Fruit fly (Drosophila melanogaster) whole organism, embryonic: ENCODE data around the gene CG6569.

Experiments used
- Adf1 ChIP-seq: fragments of 200-800 bp; sonication (Bioruptor generic); IDR thresholded peaks from 2 replicates; pipeline ENCODE4 v1.3.6; 2022; ENCODE audit warnings: missing biosample characterization, missing genetic modification characterization
- Asciz ChIP-seq: fragments of 200-800 bp; sonication (Bioruptor generic); optimal IDR thresholded peaks from 2 replicates; lab custom pipeline; 2017; ENCODE audit warnings: missing biosample characterization, mild to moderate bottlenecking, missing genetic modification characterization, missing genetic modification reagents
- Atf3 ChIP-seq: fragments of 200-800 bp; sonication (Bioruptor generic); optimal IDR thresholded peaks from 3 replicates; lab custom pipeline; 2016; ENCODE audit warnings: missing biosample characterization, missing genetic modification characterization
- BEAF-32 ChIP-seq: fragments of 200-800 bp; sonication (Bioruptor generic); optimal IDR thresholded peaks from 3 replicates; lab custom pipeline; 2017; ENCODE audit warnings: missing biosample characterization, missing genetic modification characterization, mild to moderate bottlenecking, moderate library complexity, missing genetic modification reagents
- CG10209 ChIP-seq: fragments of 200-800 bp; sonication (Bioruptor generic); optimal IDR thresholded peaks from 3 replicates; lab custom pipeline; 2017; ENCODE audit warnings: missing biosample characterization, mild to moderate bottlenecking, missing genetic modification characterization, missing genetic modification reagents
- CG10565 ChIP-seq: fragments of 200-800 bp; sonication (Bioruptor generic); optimal IDR thresholded peaks from 3 replicates; lab custom pipeline; 2016; ENCODE audit warnings: missing biosample characterization, mild to moderate bottlenecking, missing genetic modification characterization
- CG10979 ChIP-seq: fragments of 200-800 bp; sonication (Bioruptor generic); optimal IDR thresholded peaks from 2 replicates; lab custom pipeline; 2018; ENCODE audit warnings: missing biosample characterization, mild to moderate bottlenecking, missing genetic modification characterization, moderate library complexity
- CG13424 ChIP-seq: fragments of 200-800 bp; sonication (Bioruptor generic); optimal IDR thresholded peaks from 2 replicates; lab custom pipeline; 2019; ENCODE audit warnings: missing biosample characterization, mild to moderate bottlenecking, missing genetic modification characterization, moderate library complexity
- CG14441 ChIP-seq: fragments of 200-800 bp; sonication (Bioruptor generic); IDR thresholded peaks from 2 replicates; pipeline ENCODE4 v1.3.6; 2022; ENCODE audit warnings: missing biosample characterization, missing genetic modification characterization
- CG14860 ChIP-seq: fragments of 200-800 bp; sonication (Bioruptor generic); IDR thresholded peaks from 3 replicates; pipeline ENCODE4 v1.3.6; 2022; ENCODE audit warnings: missing biosample characterization, missing genetic modification characterization; ENCODE audit not compliant: partially characterized antibody
- CG17359 ChIP-seq: fragments of 200-800 bp; sonication (Bioruptor generic); optimal IDR thresholded peaks from 3 replicates; lab custom pipeline; 2018; ENCODE audit warnings: missing biosample characterization, mild to moderate bottlenecking, missing genetic modification characterization, moderate library complexity
- CG17802 ChIP-seq: fragments of 200-800 bp; sonication (Bioruptor generic); optimal IDR thresholded peaks from 2 replicates; lab custom pipeline; 2018; ENCODE audit warnings: missing biosample characterization, mild to moderate bottlenecking, missing genetic modification characterization, moderate library complexity
- CG1832 ChIP-seq: fragments of 200-800 bp; sonication (Bioruptor generic); optimal IDR thresholded peaks from 2 replicates; lab custom pipeline; 2017; ENCODE audit warnings: missing biosample characterization, mild to moderate bottlenecking, missing genetic modification characterization, inconsistent platforms
- CG2129 ChIP-seq: fragments of 200-800 bp; sonication (Bioruptor generic); IDR thresholded peaks from 2 replicates; pipeline ENCODE4 v1.3.6; 2022; ENCODE audit warnings: missing biosample characterization, missing genetic modification characterization; ENCODE audit not compliant: partially characterized antibody
- CG30403 ChIP-seq: fragments of 200-800 bp; sonication (Bioruptor generic); optimal IDR thresholded peaks from 3 replicates; lab custom pipeline; 2016; ENCODE audit warnings: missing biosample characterization, missing genetic modification characterization
- CG31365 ChIP-seq: fragments of 200-800 bp; sonication (Bioruptor generic); optimal IDR thresholded peaks from 2 replicates; lab custom pipeline; 2018; ENCODE audit warnings: missing biosample characterization, mild to moderate bottlenecking, missing genetic modification characterization
- CG32532 ChIP-seq: fragments of 200-800 bp; sonication (Bioruptor generic); IDR thresholded peaks from 2 replicates; pipeline ENCODE4 v1.3.6; 2022; ENCODE audit warnings: missing biosample characterization, missing genetic modification characterization
- CG3407 ChIP-seq: fragments of 200-800 bp; sonication (Bioruptor generic); optimal IDR thresholded peaks from 2 replicates; lab custom pipeline; 2018; ENCODE audit warnings: missing biosample characterization, mild to moderate bottlenecking, missing genetic modification characterization
- CG4328 ChIP-seq: fragments of 200-800 bp; sonication (Bioruptor generic); optimal IDR thresholded peaks from 3 replicates; lab custom pipeline; 2017; ENCODE audit warnings: missing biosample characterization, missing genetic modification reagents, missing genetic modification characterization
- CG4360 ChIP-seq: fragments of 200-800 bp; sonication (Bioruptor generic); IDR thresholded peaks from 2 replicates; pipeline ENCODE4 v1.3.6; 2022; ENCODE audit warnings: missing biosample characterization, missing genetic modification characterization
- CG4424 ChIP-seq: fragments of 200-800 bp; sonication (Bioruptor generic); optimal IDR thresholded peaks from 3 replicates; lab custom pipeline; 2016; ENCODE audit warnings: missing biosample characterization, missing genetic modification characterization
- CG4617 ChIP-seq: fragments of 200-800 bp; sonication (Bioruptor generic); optimal IDR thresholded peaks from 3 replicates; lab custom pipeline; 2016; ENCODE audit warnings: missing biosample characterization, missing genetic modification characterization, borderline replicate concordance
- CG4730 ChIP-seq: fragments of 200-800 bp; sonication (Bioruptor generic); IDR thresholded peaks from 2 replicates; pipeline ENCODE4 v1.3.6; 2022; ENCODE audit warnings: missing biosample characterization, missing genetic modification characterization
- CG6175 ChIP-seq: fragments of 200-800 bp; sonication (Bioruptor generic); IDR thresholded peaks from 3 replicates; pipeline ENCODE4 v1.3.6; 2022; ENCODE audit warnings: missing biosample characterization, missing genetic modification characterization
- CG6854 ChIP-seq: fragments of 200-800 bp; sonication (Bioruptor generic); optimal IDR thresholded peaks from 3 replicates; lab custom pipeline; 2017; ENCODE audit warnings: missing biosample characterization, mild to moderate bottlenecking, missing genetic modification characterization
- CG7556 ChIP-seq: fragments of 200-800 bp; sonication (Bioruptor generic); optimal IDR thresholded peaks from 2 replicates; lab custom pipeline; 2017; ENCODE audit warnings: missing biosample characterization, mild to moderate bottlenecking, missing genetic modification characterization
- CG7987 ChIP-seq: fragments of 200-800 bp; sonication (Bioruptor generic); optimal IDR thresholded peaks from 2 replicates; lab custom pipeline; 2018; ENCODE audit warnings: missing biosample characterization, mild to moderate bottlenecking, missing genetic modification characterization, moderate library complexity
- Doc2 ChIP-seq: fragments of 200-800 bp; sonication (Bioruptor generic); IDR thresholded peaks from 2 replicates; pipeline ENCODE4 v1.3.6; 2022; ENCODE audit warnings: missing biosample characterization, missing genetic modification characterization
- Ets97D ChIP-seq: fragments of 200-800 bp; sonication (Bioruptor generic); optimal IDR thresholded peaks from 3 replicates; lab custom pipeline; 2016; ENCODE audit warnings: missing biosample characterization, missing genetic modification characterization
- GATAe ChIP-seq: fragments of 200-800 bp; sonication (Bioruptor generic); conservative IDR thresholded peaks from 2 replicates; pipeline ENCODE4 v1.3.6; 2022; ENCODE audit warnings: missing biosample characterization, missing genetic modification characterization
- HHEX ChIP-seq: fragments of 200-800 bp; sonication (Bioruptor generic); optimal IDR thresholded peaks from 3 replicates; lab custom pipeline; 2017; ENCODE audit warnings: missing biosample characterization, mild to moderate bottlenecking, missing genetic modification characterization, missing genetic modification reagents
- Hmr ChIP-seq: fragments of 200-800 bp; sonication (Bioruptor generic); optimal IDR thresholded peaks from 3 replicates; lab custom pipeline; 2017; ENCODE audit warnings: mild to moderate bottlenecking, missing biosample characterization, missing genetic modification reagents, missing genetic modification characterization
- Med ChIP-seq: fragments of 200-800 bp; sonication (Bioruptor generic); peaks from one replicate; lab custom pipeline; 2016; ENCODE audit warnings: missing biosample characterization, missing genetic modification characterization, mild to moderate bottlenecking, inconsistent platforms, moderate library complexity
- PHDP ChIP-seq: fragments of 200-800 bp; sonication (Bioruptor generic); optimal IDR thresholded peaks from 3 replicates; lab custom pipeline; 2018; ENCODE audit warnings: missing biosample characterization, mild to moderate bottlenecking, missing genetic modification characterization, moderate library complexity
- Pdp1 ChIP-seq, 2 experiments: fragments of 200-800 bp; sonication (Bioruptor generic); optimal IDR thresholded peaks; 3 replicates each; lab custom pipeline; 2016; ENCODE audit warnings: missing biosample characterization in 2 of 2, missing genetic modification characterization in 2 of 2, mild to moderate bottlenecking in 1 of 2, moderate library complexity in 1 of 2
- Xrp1 ChIP-seq: fragments of 200-800 bp; sonication (Bioruptor generic); IDR thresholded peaks from 2 replicates; pipeline ENCODE4 v1.3.6; 2022; ENCODE audit warnings: missing biosample characterization, missing genetic modification characterization
- ara ChIP-seq: fragments of 200-800 bp; sonication (Bioruptor generic); IDR thresholded peaks from 2 replicates; pipeline ENCODE4 v1.3.6; 2022; ENCODE audit warnings: missing biosample characterization, missing genetic modification characterization
- br ChIP-seq: fragments of >200 bp; optimal IDR thresholded peaks from 2 replicates; lab custom pipeline; 2017
- chif ChIP-seq, 2 experiments: fragments of 200-800 bp; sonication (Bioruptor generic); optimal IDR thresholded peaks; 3 replicates each; lab custom pipeline; 2016; ENCODE audit warnings: missing biosample characterization in 2 of 2, missing genetic modification characterization in 2 of 2
- fd102C ChIP-seq: fragments of 200-800 bp; sonication (Bioruptor generic); optimal IDR thresholded peaks from 2 replicates; lab custom pipeline; 2018; ENCODE audit warnings: missing biosample characterization, mild to moderate bottlenecking, missing genetic modification characterization, moderate library complexity
- gem ChIP-seq: fragments of 200-800 bp; sonication (Bioruptor generic); optimal IDR thresholded peaks from 2 replicates; lab custom pipeline; 2019; ENCODE audit warnings: missing biosample characterization, mild to moderate bottlenecking, missing genetic modification characterization, moderate library complexity
- ind ChIP-seq: fragments of 200-800 bp; sonication (Bioruptor generic); optimal IDR thresholded peaks from 3 replicates; lab custom pipeline; 2016; ENCODE audit warnings: missing biosample characterization, missing genetic modification characterization
- inv ChIP-seq: fragments of 200-800 bp; sonication (Bioruptor generic); IDR thresholded peaks from 2 replicates; pipeline ENCODE4 v1.3.6; 2022; ENCODE audit warnings: missing biosample characterization, missing genetic modification characterization; ENCODE audit not compliant: partially characterized antibody
- jigr1 ChIP-seq: fragments of 200-800 bp; sonication (Bioruptor generic); IDR thresholded peaks from 3 replicates; pipeline ENCODE4 v1.3.6; 2022; ENCODE audit warnings: missing biosample characterization, missing genetic modification characterization
- salm ChIP-seq: fragments of 200-800 bp; sonication (Bioruptor generic); optimal IDR thresholded peaks from 2 replicates; lab custom pipeline; 2018; ENCODE audit warnings: missing biosample characterization, mild to moderate bottlenecking, missing genetic modification characterization
- schlank ChIP-seq: fragments of 200-800 bp; sonication (Bioruptor generic); optimal IDR thresholded peaks from 2 replicates; lab custom pipeline; 2018; ENCODE audit warnings: missing biosample characterization, mild to moderate bottlenecking, missing genetic modification characterization
- sqz ChIP-seq: fragments of 200-800 bp; sonication (Bioruptor generic); optimal IDR thresholded peaks from 3 replicates; lab custom pipeline; 2018; ENCODE audit warnings: missing biosample characterization, mild to moderate bottlenecking, missing genetic modification characterization
- unc-4 ChIP-seq: fragments of 200-800 bp; sonication (Bioruptor generic); IDR thresholded peaks from 2 replicates; pipeline ENCODE4 v1.3.6; 2022; ENCODE audit warnings: missing biosample characterization, missing genetic modification characterization; ENCODE audit not compliant: partially characterized antibody

CG6569 gene

DNA sequence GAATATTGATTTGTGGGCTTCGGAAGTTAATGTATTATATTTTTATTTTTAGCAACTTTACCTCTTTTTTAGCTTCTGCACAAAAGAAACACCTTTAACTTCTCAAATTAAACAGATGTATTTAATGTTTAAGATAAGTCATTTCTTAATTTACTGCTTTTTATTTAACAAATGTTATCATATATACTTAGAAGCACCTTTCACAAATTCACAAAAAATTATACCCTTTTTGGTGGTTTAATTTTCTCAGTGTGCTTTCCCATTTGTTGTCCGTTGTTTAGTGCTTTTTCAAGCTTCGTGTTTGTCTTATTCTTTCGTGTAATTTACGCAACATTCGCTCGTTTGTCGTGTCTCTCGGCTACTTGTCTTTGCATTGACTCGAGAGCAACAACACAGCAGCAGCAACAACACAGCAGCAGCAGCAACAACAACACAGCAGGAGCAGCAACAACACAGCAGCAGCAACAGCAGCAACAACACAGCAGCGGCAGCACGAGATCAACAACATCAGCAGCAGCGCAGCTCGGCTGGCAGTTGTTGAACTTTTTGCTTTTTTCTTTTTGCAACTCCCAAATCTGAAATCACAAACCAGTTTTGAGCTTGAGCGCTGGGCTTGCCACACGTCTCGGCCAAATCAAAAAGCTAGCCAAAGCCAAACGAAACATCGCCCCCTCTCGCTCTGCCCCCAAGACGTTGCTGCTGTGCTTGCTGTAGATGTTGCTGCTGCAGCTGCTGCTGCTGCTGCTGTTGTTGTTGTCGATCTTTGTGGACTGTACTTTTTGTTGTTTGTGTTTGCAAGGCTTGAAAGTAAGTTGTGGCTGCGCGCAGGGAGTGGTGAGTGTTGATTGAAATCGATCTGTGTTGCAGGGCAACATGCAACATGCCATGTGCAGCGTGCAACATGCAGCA, 30.4 kb downstream of the CG6569 start (continued):
- TF ChIP-seq CG30403 (peak; percentile 10), Pdp1 (GFP tag; optimal IDR thresholded peaks at IDR 0.05; lab: Kevin White, UChicago) (no peak), CG31365 (tag; lab: Kevin White, UChicago) (no peak), CG4360 (GFP tag; lab: Robert Waterston, UW) (peak; percentile 93), CG4730 (no peak), CG14860 (GFP tag; lab: Robert Waterston, UW) (no peak), CG6175 (GFP tag; lab: Robert Waterston, UW) (peak; percentile 88), Adf1 (GFP tag; lab: Robert Waterston, UW) (peak; percentile 56), br (no peak), CG7556 (GFP tag; lab: Kevin White, UChicago) (peak; percentile 29), CG14441 (GFP tag; lab: Robert Waterston, UW) (peak; percentile 67), Ets97D (no peak), GATAe (GFP tag; lab: Robert Waterston, UW) (no peak), Xrp1 (no peak), CG2129 (no peak), CG7987 (GFP tag; lab: Kevin White, UChicago) (no peak), HHEX (GFP tag; lab: Kevin White, UChicago) (peak; percentile 33), CG17802 (no peak), CG10979 (tag; lab: Kevin White, UChicago) (peak; percentile 48), CG4328 (GFP tag; lab: Kevin White, UChicago) (no peak), ind (GFP tag; lab: Kevin White, UChicago) (peak; percentile 50), CG13424 (tag; lab: Kevin White, UChicago) (no peak), Doc2 (GFP tag; lab: Robert Waterston, UW) (no peak), CG1832 (no peak), CG10565 (GFP tag; lab: Kevin White, UChicago) (no peak), inv (GFP tag; lab: Robert Waterston, UW) (no peak), jigr1 (0 out of 3 replicates have a peak, but pooled peaks have one; percentile 16), schlank (tag; lab: Kevin White, UChicago) (no peak), Asciz (GFP tag; lab: Kevin White, UChicago) (peak; percentile 58), BEAF-32 (no peak), CG32532 (GFP tag; lab: Robert Waterston, UW) (no peak), unc-4 (no peak), salm (tag; lab: Kevin White, UChicago) (peak; percentile 26), CG17359 (tag; lab: Kevin White, UChicago) (peak; percentile 81), fd102C (GFP tag; lab: Kevin White, UChicago) (no peak), CG4424 (GFP tag; lab: Kevin White, UChicago) (peak; percentile 28), ara (GFP tag; lab: Robert Waterston, UW) (peak; percentile 65), PHDP (tag; lab: Kevin White, UChicago) (no peak), chif (GFP tag; optimal IDR thresholded peaks at IDR 0.05; lab: Kevin White, UChicago) (no peak), CG4617 (GFP tag; lab: Kevin White, UChicago) (no peak), sqz (GFP tag; lab: Kevin White, UChicago) (no peak), Med (GFP tag; lab: Kevin White, UChicago) (peak; percentile 32), Hmr (no peak), CG6854 (GFP tag; lab: Kevin White, UChicago) (peak; percentile 8), CG10209 (GFP tag; lab: Kevin White, UChicago) (no peak), gem (tag; lab: Kevin White, UChicago) (peak; percentile 62), Atf3 (GFP tag; lab: Kevin White, UChicago) (no peak), CG3407 (no peak)
